Fruit fly (Drosophila melanogaster) whole organism, prepupa: ENCODE results near the gene CG15155.

Source experiments
- CG10631 ChIP-seq: fragments of 200-800 bp; sonication (Bioruptor generic); optimal IDR thresholded peaks from 2 replicates; lab custom pipeline; 2016; ENCODE audit warnings: missing biosample characterization, missing genetic modification characterization
- CG10669 ChIP-seq: fragments of 200-800 bp; sonication (Bioruptor generic); optimal IDR thresholded peaks from 3 replicates; lab custom pipeline; 2018; ENCODE audit warnings: missing biosample characterization, mild to moderate bottlenecking, missing genetic modification characterization, moderate library complexity
- CG11294 ChIP-seq: fragments of 200-800 bp; sonication (Bioruptor generic); IDR thresholded peaks from 2 replicates; pipeline ENCODE4 v1.3.6; 2022; ENCODE audit warnings: missing biosample characterization, missing genetic modification characterization
- CG1621 ChIP-seq: fragments of 200-800 bp; sonication (Bioruptor generic); optimal IDR thresholded peaks from 3 replicates; lab custom pipeline; 2018; ENCODE audit warnings: missing biosample characterization, mild to moderate bottlenecking, missing genetic modification characterization
- CG16779 ChIP-seq: fragments of 200-800 bp; sonication (Bioruptor generic); optimal IDR thresholded peaks from 3 replicates; lab custom pipeline; 2017; ENCODE audit warnings: missing biosample characterization, mild to moderate bottlenecking, missing genetic modification characterization
- CG31627 ChIP-seq: fragments of 200-800 bp; sonication (Bioruptor generic); optimal IDR thresholded peaks from 3 replicates; lab custom pipeline; 2016; ENCODE audit warnings: missing biosample characterization, missing genetic modification characterization
- CG32006 ChIP-seq: fragments of 200-800 bp; sonication (Bioruptor generic); optimal IDR thresholded peaks from 3 replicates; lab custom pipeline; 2017; ENCODE audit warnings: missing biosample characterization, mild to moderate bottlenecking, missing genetic modification characterization
- CG34406 ChIP-seq: fragments of 200-800 bp; sonication (Bioruptor generic); optimal IDR thresholded peaks from 3 replicates; lab custom pipeline; 2016; ENCODE audit warnings: missing biosample characterization, missing genetic modification characterization
- CG3919 ChIP-seq: fragments of 200-800 bp; sonication (Bioruptor generic); optimal IDR thresholded peaks from 3 replicates; lab custom pipeline; 2016; ENCODE audit warnings: missing biosample characterization, missing genetic modification characterization
- CG4318 ChIP-seq: fragments of 200-800 bp; sonication (Bioruptor generic); optimal IDR thresholded peaks from 3 replicates; lab custom pipeline; 2017; ENCODE audit warnings: missing biosample characterization, mild to moderate bottlenecking, missing genetic modification characterization
- CG6792 ChIP-seq: fragments of 200-800 bp; sonication (Bioruptor generic); optimal IDR thresholded peaks from 3 replicates; lab custom pipeline; 2016; ENCODE audit warnings: missing biosample characterization, missing genetic modification characterization
- CG6808 ChIP-seq: fragments of 200-800 bp; sonication (Bioruptor generic); optimal IDR thresholded peaks from 3 replicates; lab custom pipeline; 2017; ENCODE audit warnings: missing biosample characterization, missing genetic modification characterization, mild to moderate bottlenecking, moderate library complexity, missing genetic modification reagents
- CG6854 ChIP-seq: fragments of 200-800 bp; sonication (Bioruptor generic); optimal IDR thresholded peaks from 2 replicates; lab custom pipeline; 2017; ENCODE audit warnings: missing biosample characterization, mild to moderate bottlenecking, missing genetic modification characterization
- CG7368 ChIP-seq: fragments of 200-800 bp; sonication (Bioruptor generic); optimal IDR thresholded peaks from 3 replicates; lab custom pipeline; 2016; ENCODE audit warnings: missing biosample characterization, missing genetic modification characterization
- CG8119 ChIP-seq: fragments of 200-800 bp; sonication (Bioruptor generic); IDR thresholded peaks from 3 replicates; pipeline ENCODE4 v1.3.6; 2022; ENCODE audit warnings: missing biosample characterization, missing genetic modification characterization
- CG8319 ChIP-seq: fragments of 200-800 bp; sonication (Bioruptor generic); optimal IDR thresholded peaks from 3 replicates; lab custom pipeline; 2016; ENCODE audit warnings: missing biosample characterization, missing genetic modification characterization
- CG8632 ChIP-seq: fragments of 200-800 bp; sonication (Bioruptor generic); optimal IDR thresholded peaks from 3 replicates; lab custom pipeline; 2016; ENCODE audit warnings: missing biosample characterization, missing genetic modification characterization
- CG9139 ChIP-seq: fragments of 200-800 bp; sonication (Bioruptor generic); optimal IDR thresholded peaks from 3 replicates; lab custom pipeline; 2017; ENCODE audit warnings: missing biosample characterization, mild to moderate bottlenecking, missing genetic modification characterization
- Eip75B ChIP-seq: fragments of 200-800 bp; sonication (Bioruptor generic); optimal IDR thresholded peaks from 3 replicates; lab custom pipeline; 2016; ENCODE audit warnings: missing biosample characterization, missing genetic modification characterization
- Eip78C ChIP-seq: fragments of 200-800 bp; sonication (Bioruptor generic); peaks from one replicate; lab custom pipeline; 2016; ENCODE audit warnings: missing biosample characterization, missing genetic modification characterization
- Ets21C ChIP-seq: fragments of 200-800 bp; sonication (Bioruptor generic); optimal IDR thresholded peaks from 3 replicates; lab custom pipeline; 2016; ENCODE audit warnings: missing biosample characterization, missing genetic modification characterization
- Ets96B ChIP-seq: fragments of 200-800 bp; optimal IDR thresholded peaks from 2 replicates; lab custom pipeline; 2019; ENCODE audit warnings: missing biosample characterization, mild to moderate bottlenecking, missing genetic modification characterization, moderate library complexity
- Hr38 ChIP-seq: sonication (Bioruptor generic); optimal IDR thresholded peaks from 2 replicates; lab custom pipeline; 2016; ENCODE audit warnings: missing biosample characterization, missing genetic modification characterization
- Hr4 ChIP-seq: fragments of 200-800 bp; sonication (Bioruptor generic); optimal IDR thresholded peaks from 3 replicates; lab custom pipeline; 2016; ENCODE audit warnings: missing biosample characterization, missing genetic modification characterization
- Met ChIP-seq: fragments of 200-800 bp; sonication (Bioruptor generic); optimal IDR thresholded peaks from 3 replicates; lab custom pipeline; 2016; ENCODE audit warnings: missing biosample characterization, missing genetic modification characterization
- OdsH ChIP-seq: fragments of 200-800 bp; sonication (Bioruptor generic); optimal IDR thresholded peaks from 3 replicates; lab custom pipeline; 2016; ENCODE audit warnings: missing biosample characterization, missing genetic modification characterization
- Smox ChIP-seq: fragments of 200-800 bp; sonication (Bioruptor generic); optimal IDR thresholded peaks from 3 replicates; lab custom pipeline; 2016; ENCODE audit warnings: missing biosample characterization, missing genetic modification characterization
- Sox102F ChIP-seq: fragments of 200-800 bp; sonication (Bioruptor generic); optimal IDR thresholded peaks from 2 replicates; lab custom pipeline; 2016; ENCODE audit warnings: missing biosample characterization, mild to moderate bottlenecking, missing genetic modification characterization
- Sox14 ChIP-seq: fragments of 200-800 bp; sonication (Bioruptor generic); optimal IDR thresholded peaks from 3 replicates; lab custom pipeline; 2016; ENCODE audit warnings: missing biosample characterization, missing genetic modification characterization
- Sox15 ChIP-seq: fragments of 200-800 bp; sonication (Bioruptor generic); optimal IDR thresholded peaks from 3 replicates; lab custom pipeline; 2016; ENCODE audit warnings: missing biosample characterization, missing genetic modification characterization
- achi ChIP-seq: fragments of 200-800 bp; sonication (Bioruptor generic); optimal IDR thresholded peaks from 3 replicates; lab custom pipeline; 2016; ENCODE audit warnings: missing biosample characterization, missing genetic modification characterization
- acj6 ChIP-seq: fragments of 200-800 bp; sonication (Bioruptor generic); optimal IDR thresholded peaks from 3 replicates; lab custom pipeline; 2016; ENCODE audit warnings: missing biosample characterization, missing genetic modification characterization
- cyc ChIP-seq: fragments of 200-800 bp; sonication (Bioruptor generic); optimal IDR thresholded peaks from 3 replicates; lab custom pipeline; 2016; ENCODE audit warnings: missing biosample characterization, missing genetic modification characterization
- dac ChIP-seq: fragments of 200-800 bp; sonication (Bioruptor generic); optimal IDR thresholded peaks from 2 replicates; lab custom pipeline; 2017; ENCODE audit warnings: missing biosample characterization, mild to moderate bottlenecking, missing genetic modification characterization
- esn ChIP-seq: fragments of 200-800 bp; sonication (Bioruptor generic); optimal IDR thresholded peaks from 2 replicates; lab custom pipeline; 2016; ENCODE audit warnings: missing biosample characterization, mild to moderate bottlenecking, missing genetic modification characterization, moderate library complexity
- fd59A ChIP-seq: fragments of 200-800 bp; sonication (Bioruptor generic); optimal IDR thresholded peaks from 2 replicates; lab custom pipeline; 2017; ENCODE audit warnings: missing biosample characterization, mild to moderate bottlenecking, missing genetic modification characterization, missing genetic modification reagents
- fd85E ChIP-seq: fragments of 200-800 bp; sonication (Bioruptor generic); optimal IDR thresholded peaks from 3 replicates; lab custom pipeline; 2016; ENCODE audit warnings: missing biosample characterization, missing genetic modification characterization
- lz ChIP-seq: fragments of 200-800 bp; sonication (Bioruptor generic); optimal IDR thresholded peaks from 3 replicates; lab custom pipeline; 2016; ENCODE audit warnings: missing biosample characterization, missing genetic modification characterization
- pdm3 ChIP-seq: fragments of 200-800 bp; sonication (Bioruptor generic); optimal IDR thresholded peaks from 3 replicates; lab custom pipeline; 2016; ENCODE audit warnings: missing biosample characterization, missing genetic modification characterization
- salr ChIP-seq, 2 experiments: fragments of 200-800 bp; sonication (Bioruptor generic); optimal IDR thresholded peaks; 3 replicates each; lab custom pipeline; 2016 to 2018; ENCODE audit warnings: missing biosample characterization in 2 of 2, missing genetic modification characterization in 2 of 2, mild to moderate bottlenecking in 1 of 2
- spab ChIP-seq: fragments of 200-800 bp; sonication (Bioruptor generic); optimal IDR thresholded peaks from 2 replicates; lab custom pipeline; 2017; ENCODE audit warnings: missing biosample characterization, mild to moderate bottlenecking, missing genetic modification characterization, missing genetic modification reagents
- ss ChIP-seq, 2 experiments: fragments of 200-800 bp; sonication (Bioruptor generic); optimal IDR thresholded peaks; 2 replicates in 1 of 2; 3 replicates in 1 of 2; lab custom pipeline; 2017 to 2018; ENCODE audit warnings: mild to moderate bottlenecking in 2 of 2, missing biosample characterization in 2 of 2, missing genetic modification characterization in 2 of 2, moderate library complexity in 1 of 2
- topi ChIP-seq: fragments of 200-800 bp; sonication (Bioruptor generic); optimal IDR thresholded peaks from 3 replicates; lab custom pipeline; 2016; ENCODE audit warnings: missing biosample characterization, missing genetic modification characterization
- vri ChIP-seq: fragments of 200-800 bp; sonication (Bioruptor generic); optimal IDR thresholded peaks from 3 replicates; lab custom pipeline; 2016; ENCODE audit warnings: missing biosample characterization, mild to moderate bottlenecking, missing genetic modification characterization

The CG15155 gene

dm6 chr2L:18137591-18138247 lies 16.9 kb upstream of the CG15155 start, which contains the start of gene kel (continued):
- TF ChIP-seq CG1621 (tag; lab: Kevin White, UChicago): peak; percentile 44
- peak; percentile 61 for TF ChIP-seq CG6854 (GFP tag; lab: Kevin White, UChicago)
- TF ChIP-seq CG34406: no peak
- no peak for TF ChIP-seq CG11294
- peak; percentile 23 for TF ChIP-seq cyc (GFP tag; lab: Kevin White, UChicago)
- no peak for TF ChIP-seq topi
- TF ChIP-seq Ets21C (GFP tag; lab: Kevin White, UChicago): no peak
- TF ChIP-seq salr (GFP tag; optimal IDR thresholded peaks at IDR 0.05; lab: Kevin White, UChicago): no peak
- no peak for TF ChIP-seq CG7368 (GFP tag; lab: Kevin White, UChicago)
- TF ChIP-seq CG6808 (GFP tag; lab: Kevin White, UChicago): no peak
- TF ChIP-seq Met: no peak
- TF ChIP-seq spab (GFP tag; lab: Kevin White, UChicago): no peak
- TF ChIP-seq, all 60 proteins: peak for 18

DNA sequence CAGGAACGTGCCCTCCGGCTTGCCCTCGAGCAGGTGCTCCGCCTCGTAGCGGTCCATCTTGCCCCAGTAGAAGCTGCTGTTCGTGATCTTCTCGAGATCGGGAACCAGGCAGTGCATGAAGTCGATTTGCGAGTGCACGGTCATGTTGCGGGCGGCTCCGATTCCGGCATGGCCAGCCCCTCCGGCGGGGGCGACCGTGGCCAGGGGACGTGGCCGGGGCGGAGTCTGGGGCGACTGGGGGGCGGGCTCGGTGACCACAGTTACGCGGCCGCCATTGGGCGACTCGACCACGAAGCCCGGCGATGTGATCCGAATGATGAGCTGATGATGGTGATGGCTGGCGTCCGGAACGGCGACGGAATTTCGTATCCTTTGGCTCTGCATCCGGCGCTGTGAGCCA lies 14.1 kb upstream of the CG15155 start:
- TF ChIP-seq Smox (GFP tag; lab: Kevin White, UChicago): no peak
- TF ChIP-seq ss (GFP tag; optimal IDR thresholded peaks at IDR 0.05; lab: Kevin White, UChicago): no peak
- no peak for TF ChIP-seq Eip78C (GFP tag; lab: Kevin White, UChicago)
- TF ChIP-seq esn (GFP tag; lab: Kevin White, UChicago): no peak
- TF ChIP-seq acj6: no peak
- TF ChIP-seq CG3919 (GFP tag; lab: Kevin White, UChicago): no peak
- TF ChIP-seq Met: no peak
- no peak for TF ChIP-seq Sox102F (GFP tag; lab: Kevin White, UChicago)
- no peak for TF ChIP-seq CG7368 (GFP tag; lab: Kevin White, UChicago)
- no peak for TF ChIP-seq cyc (GFP tag; lab: Kevin White, UChicago)
- TF ChIP-seq fd85E (GFP tag; lab: Kevin White, UChicago): no peak
- TF ChIP-seq pdm3: no peak
- no peak for TF ChIP-seq CG8319 (GFP tag; lab: Kevin White, UChicago)

dm6 chr2L:18141471-18142345 lies 12.9 kb upstream of the CG15155 start:
- TF ChIP-seq ss (GFP tag; optimal IDR thresholded peaks at IDR 0.05; lab: Kevin White, UChicago) (peak; percentile 22 to 38), Hr38 (GFP tag; lab: Kevin White, UChicago) (peak; percentile 17), Sox102F (GFP tag; lab: Kevin White, UChicago) (peak; percentile 78), CG4318 (GFP tag; lab: Kevin White, UChicago) (no peak), Sox14 (GFP tag; lab: Kevin White, UChicago) (peak; percentile 63), CG10631 (GFP tag; lab: Kevin White, UChicago) (peak; percentile 57), CG9139 (peak; percentile 48), CG3919 (GFP tag; lab: Kevin White, UChicago) (peak; percentile 80), achi (GFP tag; lab: Kevin White, UChicago) (peak; percentile 58), CG6854 (GFP tag; lab: Kevin White, UChicago) (peak; percentile 70), topi (peak; percentile 76), CG34406 (peak; percentile 64), OdsH (GFP tag; lab: Kevin White, UChicago) (peak; percentile 80), vri (GFP tag; lab: Kevin White, UChicago) (peak; percentile 69), CG10669 (GFP tag; lab: Kevin White, UChicago) (peak; percentile 57), Hr4 (GFP tag; lab: Kevin White, UChicago) (peak; percentile 82), fd59A (GFP tag; lab: Kevin White, UChicago) (no peak), CG6808 (GFP tag; lab: Kevin White, UChicago) (peak; percentile 9), salr (GFP tag; optimal IDR thresholded peaks at IDR 0.05; lab: Kevin White, UChicago) (no peak), Sox15 (GFP tag; lab: Kevin White, UChicago) (peak; percentile 51), lz (GFP tag; lab: Kevin White, UChicago) (peak; percentile 77), CG31627 (GFP tag; lab: Kevin White, UChicago) (peak; percentile 70), CG8119 (GFP tag; lab: Robert Waterston, UW) (peak; percentile 84), CG6792 (GFP tag; lab: Kevin White, UChicago) (peak; percentile 70), CG16779 (tag; lab: Kevin White, UChicago) (peak; percentile 50), CG8632 (peak; percentile 63), CG32006 (peak; percentile 87), pdm3 (peak; percentile 79), dac (GFP tag; lab: Kevin White, UChicago) (peak; percentile 43), Eip75B (GFP tag; lab: Kevin White, UChicago) (peak; percentile 68), Ets96B (peak; percentile 32)
